Fruit fly (Drosophila melanogaster) whole organism, embryonic: Measurements from ENCODE around the gene caz.

Experiments
- ATbp ChIP-seq: fragments of 200-800 bp; sonication (Bioruptor generic); optimal IDR thresholded peaks from 2 replicates; lab custom pipeline; 2017; ENCODE audit warnings: missing biosample characterization, mild to moderate bottlenecking, missing genetic modification characterization, missing genetic modification reagents
- Adf1 ChIP-seq: fragments of 200-800 bp; sonication (Bioruptor generic); IDR thresholded peaks from 2 replicates; pipeline ENCODE4 v1.3.6; 2022; ENCODE audit warnings: missing biosample characterization, missing genetic modification characterization
- Bgb ChIP-seq: fragments of 200-800 bp; sonication (Bioruptor generic); IDR thresholded peaks from 2 replicates; pipeline ENCODE4 v1.3.6; 2022; ENCODE audit warnings: missing biosample characterization, missing genetic modification characterization; ENCODE audit not compliant: partially characterized antibody
- CG10565 ChIP-seq: fragments of 200-800 bp; sonication (Bioruptor generic); optimal IDR thresholded peaks from 3 replicates; lab custom pipeline; 2016; ENCODE audit warnings: missing biosample characterization, mild to moderate bottlenecking, missing genetic modification characterization
- CG11085 ChIP-seq: fragments of 200-800 bp; sonication (Bioruptor generic); IDR thresholded peaks from 2 replicates; pipeline ENCODE4 v1.3.6; 2022; ENCODE audit warnings: missing biosample characterization, missing genetic modification characterization
- CG11696 ChIP-seq: fragments of 200-800 bp; sonication (Bioruptor generic); IDR thresholded peaks from 2 replicates; pipeline ENCODE4 v1.3.6; 2022; ENCODE audit warnings: missing biosample characterization, missing genetic modification characterization
- CG12219 ChIP-seq: fragments of 200-800 bp; sonication (Bioruptor generic); optimal IDR thresholded peaks from 3 replicates; lab custom pipeline; 2018; ENCODE audit warnings: missing biosample characterization, mild to moderate bottlenecking, missing genetic modification characterization
- CG13287 ChIP-seq: fragments of 200-800 bp; sonication (Bioruptor generic); IDR thresholded peaks from 2 replicates; pipeline ENCODE4 v1.3.6; 2022; ENCODE audit warnings: missing biosample characterization, missing genetic modification characterization; ENCODE audit not compliant: partially characterized antibody
- CG15514 ChIP-seq: fragments of 200-800 bp; sonication (Bioruptor generic); optimal IDR thresholded peaks from 3 replicates; lab custom pipeline; 2017; ENCODE audit warnings: missing biosample characterization, missing genetic modification characterization, mild to moderate bottlenecking, moderate library complexity, missing genetic modification reagents
- CG17359 ChIP-seq: fragments of 200-800 bp; sonication (Bioruptor generic); optimal IDR thresholded peaks from 3 replicates; lab custom pipeline; 2018; ENCODE audit warnings: missing biosample characterization, mild to moderate bottlenecking, missing genetic modification characterization, moderate library complexity
- CG17568 ChIP-seq: fragments of 200-800 bp; sonication (Bioruptor generic); optimal IDR thresholded peaks from 2 replicates; lab custom pipeline; 2018; ENCODE audit warnings: missing biosample characterization, mild to moderate bottlenecking, missing genetic modification characterization, moderate library complexity
- CG18619 ChIP-seq: fragments of 200-800 bp; sonication (Bioruptor generic); optimal IDR thresholded peaks from 3 replicates; lab custom pipeline; 2017; ENCODE audit warnings: missing biosample characterization, mild to moderate bottlenecking, missing genetic modification characterization
- CG2129 ChIP-seq: fragments of 200-800 bp; sonication (Bioruptor generic); IDR thresholded peaks from 2 replicates; pipeline ENCODE4 v1.3.6; 2022; ENCODE audit warnings: missing biosample characterization, missing genetic modification characterization; ENCODE audit not compliant: partially characterized antibody
- CG2889 ChIP-seq: fragments of 200-800 bp; sonication (Bioruptor generic); IDR thresholded peaks from 3 replicates; pipeline ENCODE4 v1.3.6; 2022; ENCODE audit warnings: missing biosample characterization, missing genetic modification characterization
- CG33213 ChIP-seq: fragments of 200-800 bp; sonication (Bioruptor generic); optimal IDR thresholded peaks from 3 replicates; lab custom pipeline; 2016; ENCODE audit warnings: missing biosample characterization, missing genetic modification characterization
- CG34376 ChIP-seq: fragments of 200-800 bp; sonication (Bioruptor generic); optimal IDR thresholded peaks from 2 replicates; lab custom pipeline; 2018; ENCODE audit warnings: missing biosample characterization, mild to moderate bottlenecking, missing genetic modification characterization
- CG3995 ChIP-seq: fragments of 200-800 bp; sonication (Bioruptor generic); optimal IDR thresholded peaks from 3 replicates; lab custom pipeline; 2016; ENCODE audit warnings: missing biosample characterization, missing genetic modification characterization
- CG6813 ChIP-seq: fragments of 200-800 bp; sonication (Bioruptor generic); optimal IDR thresholded peaks from 2 replicates; lab custom pipeline; 2017; ENCODE audit warnings: missing biosample characterization, missing genetic modification characterization, mild to moderate bottlenecking, moderate library complexity, missing genetic modification reagents
- CG7556 ChIP-seq: fragments of 200-800 bp; sonication (Bioruptor generic); optimal IDR thresholded peaks from 2 replicates; lab custom pipeline; 2017; ENCODE audit warnings: missing biosample characterization, mild to moderate bottlenecking, missing genetic modification characterization
- CG7928 ChIP-seq: fragments of 200-800 bp; sonication (Bioruptor generic); optimal IDR thresholded peaks from 2 replicates; lab custom pipeline; 2017; ENCODE audit warnings: missing biosample characterization, mild to moderate bottlenecking, missing genetic modification characterization
- CG9932 ChIP-seq: fragments of 200-800 bp; sonication (Bioruptor generic); IDR thresholded peaks from 2 replicates; pipeline ENCODE4 v1.3.6; 2022; ENCODE audit warnings: missing biosample characterization, missing genetic modification characterization
- CTCF ChIP-seq: fragments of 200-800 bp; sonication (Bioruptor generic); optimal IDR thresholded peaks from 2 replicates; lab custom pipeline; 2017; ENCODE audit warnings: missing biosample characterization, mild to moderate bottlenecking, missing genetic modification characterization, moderate library complexity
- CoRest ChIP-seq: fragments of 200-800 bp; sonication (Bioruptor generic); optimal IDR thresholded peaks from 3 replicates; lab custom pipeline; 2018; ENCODE audit warnings: missing biosample characterization, mild to moderate bottlenecking, missing genetic modification characterization, moderate library complexity
- Dfd ChIP-seq, 2 experiments: fragments of >200 bp; optimal IDR thresholded peaks; 2 replicates each; lab custom pipeline; 2017; ENCODE audit warnings: missing biosample characterization in 2 of 2, missing genetic modification characterization in 2 of 2
- Doc3 ChIP-seq: fragments of 200-800 bp; sonication (Bioruptor generic); IDR thresholded peaks from 3 replicates; pipeline ENCODE4 v1.3.6; 2022; ENCODE audit warnings: missing biosample characterization, missing genetic modification characterization; ENCODE audit not compliant: partially characterized antibody
- Dref ChIP-seq: fragments of 200-800 bp; sonication (Bioruptor generic); IDR thresholded peaks from 2 replicates; pipeline ENCODE4 v1.3.6; 2022; ENCODE audit warnings: missing biosample characterization, missing genetic modification characterization
- E2f2 ChIP-seq: fragments of 200-800 bp; sonication (Bioruptor generic); IDR thresholded peaks from 2 replicates; pipeline ENCODE4 v1.3.6; 2022; ENCODE audit warnings: missing biosample characterization, missing genetic modification characterization
- Ets97D ChIP-seq: fragments of 200-800 bp; sonication (Bioruptor generic); optimal IDR thresholded peaks from 3 replicates; lab custom pipeline; 2016; ENCODE audit warnings: missing biosample characterization, missing genetic modification characterization
- Fer2 ChIP-seq: fragments of 200-800 bp; sonication (Bioruptor generic); optimal IDR thresholded peaks from 2 replicates; lab custom pipeline; 2018; ENCODE audit warnings: missing biosample characterization, mild to moderate bottlenecking, missing genetic modification characterization, moderate library complexity
- Med ChIP-seq: fragments of 200-800 bp; sonication (Bioruptor generic); peaks from one replicate; lab custom pipeline; 2016; ENCODE audit warnings: missing biosample characterization, missing genetic modification characterization, mild to moderate bottlenecking, inconsistent platforms, moderate library complexity
- Scr ChIP-seq: fragments of 200-800 bp; sonication (Bioruptor generic); IDR thresholded peaks from 2 replicates; pipeline ENCODE4 v1.3.6; 2022; ENCODE audit warnings: missing biosample characterization, missing genetic modification characterization; ENCODE audit not compliant: partially characterized antibody
- Sry-δ ChIP-seq: fragments of 200-800 bp; sonication (Bioruptor generic); optimal IDR thresholded peaks from 2 replicates; lab custom pipeline; 2016; ENCODE audit warnings: missing biosample characterization, missing genetic modification characterization
- YL-1 ChIP-seq: fragments of 200-800 bp; sonication (Bioruptor generic); optimal IDR thresholded peaks from 3 replicates; lab custom pipeline; 2017; ENCODE audit warnings: missing biosample characterization, mild to moderate bottlenecking, missing genetic modification characterization
- grau ChIP-seq: fragments of 200-800 bp; optimal IDR thresholded peaks from 3 replicates; lab custom pipeline; 2019; ENCODE audit warnings: missing biosample characterization, mild to moderate bottlenecking, missing genetic modification characterization, moderate library complexity
- hb ChIP-seq: fragments of 200-800 bp; sonication (Bioruptor generic); IDR thresholded peaks from 3 replicates; pipeline ENCODE4 v1.3.6; 2022; ENCODE audit warnings: missing biosample characterization, missing genetic modification characterization; ENCODE audit not compliant: partially characterized antibody
- hbn ChIP-seq: fragments of 200-800 bp; sonication (Bioruptor generic); IDR thresholded peaks from 2 replicates; pipeline ENCODE4 v1.3.6; 2022; ENCODE audit warnings: missing biosample characterization, missing genetic modification characterization; ENCODE audit not compliant: partially characterized antibody
- kni ChIP-seq: fragments of 200-800 bp; sonication (Bioruptor generic); optimal IDR thresholded peaks from 3 replicates; lab custom pipeline; 2017; ENCODE audit warnings: mild to moderate bottlenecking, missing biosample characterization, missing genetic modification reagents, missing genetic modification characterization
- luna ChIP-seq: fragments of 200-800 bp; sonication (Bioruptor generic); optimal IDR thresholded peaks from 2 replicates; lab custom pipeline; 2016; ENCODE audit warnings: missing biosample characterization, missing genetic modification characterization
- mld ChIP-seq: fragments of 200-800 bp; sonication (Bioruptor generic); IDR thresholded peaks from 3 replicates; pipeline ENCODE4 v1.3.6; 2022; ENCODE audit warnings: missing biosample characterization, missing genetic modification characterization; ENCODE audit not compliant: partially characterized antibody
- oc ChIP-seq: fragments of 200-800 bp; sonication (Bioruptor generic); optimal IDR thresholded peaks from 2 replicates; lab custom pipeline; 2018; ENCODE audit warnings: missing biosample characterization, mild to moderate bottlenecking, missing genetic modification characterization, moderate library complexity
- pb ChIP-seq: fragments of 200-800 bp; sonication (Bioruptor generic); optimal IDR thresholded peaks from 3 replicates; lab custom pipeline; 2016; ENCODE audit warnings: missing biosample characterization, missing genetic modification characterization
- run ChIP-seq: fragments of 200-800 bp; sonication (Bioruptor generic); optimal IDR thresholded peaks from 3 replicates; lab custom pipeline; 2018; ENCODE audit warnings: missing biosample characterization, mild to moderate bottlenecking, missing genetic modification characterization
- sisA ChIP-seq: fragments of 200-800 bp; sonication (Bioruptor generic); IDR thresholded peaks from 2 replicates; pipeline ENCODE4 v1.3.6; 2022; ENCODE audit warnings: missing biosample characterization, missing genetic modification characterization
- stwl ChIP-seq: fragments of 200-800 bp; sonication (Bioruptor generic); optimal IDR thresholded peaks from 3 replicates; lab custom pipeline; 2018; ENCODE audit warnings: missing biosample characterization, mild to moderate bottlenecking, missing genetic modification characterization, moderate library complexity
- sug ChIP-seq: fragments of 200-800 bp; optimal IDR thresholded peaks from 2 replicates; lab custom pipeline; 2019; ENCODE audit warnings: missing biosample characterization, mild to moderate bottlenecking, missing genetic modification characterization, moderate library complexity
- tna ChIP-seq: fragments of 200-800 bp; sonication (Bioruptor generic); IDR thresholded peaks from 2 replicates; pipeline ENCODE4 v1.3.6; 2022; ENCODE audit warnings: missing biosample characterization, missing genetic modification characterization; ENCODE audit not compliant: partially characterized antibody
- twi ChIP-seq: fragments of 200-800 bp; optimal IDR thresholded peaks from 2 replicates; lab custom pipeline; 2019; ENCODE audit warnings: missing biosample characterization, mild to moderate bottlenecking, missing genetic modification characterization, moderate library complexity
- unc-4 ChIP-seq: fragments of 200-800 bp; sonication (Bioruptor generic); IDR thresholded peaks from 2 replicates; pipeline ENCODE4 v1.3.6; 2022; ENCODE audit warnings: missing biosample characterization, missing genetic modification characterization; ENCODE audit not compliant: partially characterized antibody
- vvl ChIP-seq: fragments of 200-800 bp; sonication (Bioruptor generic); IDR thresholded peaks from 2 replicates; pipeline ENCODE4 v1.3.6; 2022; ENCODE audit warnings: missing biosample characterization, missing genetic modification characterization
- wor ChIP-seq: fragments of 200-800 bp; sonication (Bioruptor generic); IDR thresholded peaks from 2 replicates; pipeline ENCODE4 v1.3.6; 2022; ENCODE audit warnings: missing biosample characterization, missing genetic modification characterization

caz gene

DNA sequence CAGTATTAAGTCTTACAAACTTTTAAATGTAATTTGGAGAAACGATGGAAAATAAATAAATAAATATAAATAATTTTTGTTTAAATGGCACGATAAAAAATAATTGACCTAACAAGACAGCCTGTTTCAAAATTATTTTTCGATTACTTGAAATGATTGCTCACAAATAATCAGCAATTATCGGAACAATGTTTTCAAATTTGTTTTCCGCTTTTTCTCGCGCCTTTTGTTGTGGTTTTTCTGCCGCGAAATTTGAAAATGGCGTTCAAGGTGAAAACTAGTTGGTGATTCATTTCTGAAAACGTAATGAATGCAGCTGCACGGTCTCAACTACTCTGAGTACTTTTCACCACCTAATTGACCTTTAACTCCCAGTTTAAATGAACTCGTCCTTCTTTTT lies 32.4 kb downstream of the caz start (continued):
- TF ChIP-seq twi (tag; lab: Kevin White, UChicago) (no peak), CG15514 (peak; percentile 93), ATbp (GFP tag; lab: Kevin White, UChicago) (no peak), grau (tag; lab: Kevin White, UChicago) (no peak), Adf1 (GFP tag; lab: Robert Waterston, UW) (no peak), CG17568 (no peak), run (tag; lab: Kevin White, UChicago) (peak; percentile 11), CG17359 (tag; lab: Kevin White, UChicago) (no peak), CG11085 (GFP tag; lab: Robert Waterston, UW) (no peak), CG7928 (GFP tag; lab: Kevin White, UChicago) (no peak), Dref (peak; percentile 62), sisA (no peak), E2f2 (GFP tag; lab: Robert Waterston, UW) (peak; percentile 86), Sry-δ (GFP tag; lab: Kevin White, UChicago) (peak; percentile 1), CG7556 (GFP tag; lab: Kevin White, UChicago) (no peak), Scr (GFP tag; lab: Robert Waterston, UW) (peak; percentile 25), wor (no peak), Ets97D (peak; percentile 51), CG33213 (no peak), vvl (no peak), CG2889 (GFP tag; lab: Robert Waterston, UW) (no peak), Doc3 (GFP tag; lab: Robert Waterston, UW) (0 out of 3 replicates have a peak, but pooled peaks have one; percentile 13), hbn (GFP tag; lab: Robert Waterston, UW) (0 out of 2 replicates have a peak, but pooled peaks have one; percentile 40), CG10565 (no peak), hb (GFP tag; lab: Robert Waterston, UW) (no peak), oc (tag; lab: Kevin White, UChicago) (no peak), Dfd (GFP tag; optimal IDR thresholded peaks at IDR 0.05; lab: Kevin White, UChicago) (no peak)

DNA sequence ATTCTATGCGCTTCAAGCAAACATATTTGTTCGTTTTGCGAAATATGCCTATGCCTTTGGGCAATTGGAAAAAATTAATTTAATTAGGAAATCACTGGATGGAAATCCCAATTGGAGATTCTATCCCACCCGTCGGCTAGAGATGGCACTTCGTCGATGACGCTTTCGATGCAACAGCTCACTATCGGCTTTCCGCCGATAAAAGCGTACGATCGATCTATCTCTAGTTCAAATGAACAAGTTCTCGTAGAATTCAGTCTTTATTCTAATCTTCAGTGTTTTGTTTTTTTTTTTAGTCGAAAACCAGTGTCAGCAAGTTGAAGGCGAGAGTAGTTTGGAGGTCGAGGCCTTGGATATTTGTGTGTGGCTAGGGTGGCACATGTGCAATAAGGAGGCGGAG lies 34.5 kb downstream of the caz start, which contains the start of the genes CG9917 and CG32579:
Gene CG9917 (minus strand): TSS at position 169 of the 400 bp plus-strand sequence.
Gene CG32579 (plus strand): TSS at position 224 of the 400 bp plus-strand sequence.
- peak; percentile 19 for TF ChIP-seq YL-1 (GFP tag; lab: Kevin White, UChicago)
- TF ChIP-seq CoRest, result peak; percentile 10
- no peak for TF ChIP-seq kni (GFP tag; lab: Kevin White, UChicago)
- peak; percentile 28 for TF ChIP-seq Med (GFP tag; lab: Kevin White, UChicago)
- no peak for TF ChIP-seq CG11696
- peak; percentile 35; the same call in 1 of the 2 replicates for TF ChIP-seq CG2129 (GFP tag; lab: Robert Waterston, UW)
- no peak for TF ChIP-seq luna (GFP tag; lab: Kevin White, UChicago)
- no peak for TF ChIP-seq pb (GFP tag; lab: Kevin White, UChicago)
- no peak; the same call in 1 of the 2 replicates for TF ChIP-seq CG9932 (GFP tag; lab: Robert Waterston, UW)
- TF ChIP-seq unc-4 (GFP tag; lab: Robert Waterston, UW), result peak; percentile 78
- no peak for TF ChIP-seq CG18619
- TF ChIP-seq sug, result peak; percentile 7
- TF ChIP-seq Fer2 (tag; lab: Kevin White, UChicago), result no peak
- TF ChIP-seq Ets97D, result peak; percentile 55
- TF ChIP-seq CG6813 (GFP tag; lab: Kevin White, UChicago), result no peak
- TF ChIP-seq vvl, result peak; percentile 47; the same call in 1 of the 2 replicates
- TF ChIP-seq CG12219, result no peak
- peak; percentile 80 for TF ChIP-seq CG3995 (GFP tag; lab: Kevin White, UChicago)
- peak; percentile 13 for TF ChIP-seq CG34376 (GFP tag; lab: Kevin White, UChicago)
- TF ChIP-seq Bgb (GFP tag; lab: Robert Waterston, UW), result peak; percentile 90
- TF ChIP-seq CG13287 (GFP tag; lab: Robert Waterston, UW), result peak; percentile 85
- TF ChIP-seq grau (tag; lab: Kevin White, UChicago), result no peak
- TF ChIP-seq CTCF (GFP tag; lab: Kevin White, UChicago), result no peak
- peak; percentile 71; the same call in 2 of the 3 replicates for TF ChIP-seq mld (GFP tag; lab: Robert Waterston, UW)
- TF ChIP-seq stwl (tag; lab: Kevin White, UChicago), result peak; percentile 70
- TF ChIP-seq tna (GFP tag; lab: Robert Waterston, UW), result peak; percentile 60; the same call in 1 of the 2 replicates
